Fruit fly (Drosophila melanogaster) whole organism, wandering third instar larva: Measurements from ENCODE around the gene CG17470.

ENCODE experiments used
- Abd-B ChIP-seq: fragments of >200 bp; optimal IDR thresholded peaks from 2 replicates; lab custom pipeline; 2017; ENCODE audit warnings: missing biosample characterization, missing genetic modification characterization
- CG32264 ChIP-seq: fragments of 200-800 bp; sonication (Bioruptor generic); optimal IDR thresholded peaks from 2 replicates; lab custom pipeline; 2016; ENCODE audit warnings: missing biosample characterization, missing genetic modification characterization
- CG9705 ChIP-seq: fragments of 200-800 bp; sonication (Bioruptor generic); optimal IDR thresholded peaks from 2 replicates; lab custom pipeline; 2018; ENCODE audit warnings: missing biosample characterization, mild to moderate bottlenecking, missing genetic modification characterization
- CrebA ChIP-seq: fragments of 200-800 bp; sonication (Bioruptor generic); optimal IDR thresholded peaks from 2 replicates; lab custom pipeline; 2016; ENCODE audit warnings: missing biosample characterization, mild to moderate bottlenecking, missing genetic modification characterization, borderline replicate concordance
- Dfd ChIP-seq: fragments of >200 bp; optimal IDR thresholded peaks from 2 replicates; lab custom pipeline; 2017; ENCODE audit warnings: missing biosample characterization, missing genetic modification characterization
- Dif ChIP-seq: fragments of 200-275, 200-300 bp; sonication (Bioruptor generic); optimal IDR thresholded peaks from 2 replicates; lab custom pipeline; 2018; ENCODE audit warnings: missing biosample characterization, missing genetic modification characterization; ENCODE audit not compliant: partially characterized antibody
- GATAd ChIP-seq: sonication (Bioruptor generic); optimal IDR thresholded peaks from 2 replicates; lab custom pipeline; 2016; ENCODE audit warnings: missing biosample characterization, missing genetic modification characterization
- HLH106 ChIP-seq: fragments of 200-800 bp; optimal IDR thresholded peaks from 3 replicates; lab custom pipeline; 2019; ENCODE audit warnings: missing biosample characterization, mild to moderate bottlenecking, missing genetic modification characterization, moderate library complexity
- Hnf4 ChIP-seq: fragments of 200-800 bp; sonication (Bioruptor generic); optimal IDR thresholded peaks from 2 replicates; lab custom pipeline; 2016; ENCODE audit warnings: missing biosample characterization, mild to moderate bottlenecking, missing genetic modification characterization
- Hr78 ChIP-seq: fragments of >200 bp; optimal IDR thresholded peaks from 2 replicates; lab custom pipeline; 2017; ENCODE audit warnings: missing biosample characterization, missing genetic modification characterization
- Hr83 ChIP-seq: fragments of 200-300 bp; sonication (Bioruptor generic); optimal IDR thresholded peaks from 2 replicates; lab custom pipeline; 2016; ENCODE audit warnings: missing biosample characterization, mild to moderate bottlenecking, missing genetic modification characterization, moderate library complexity; ENCODE audit not compliant: poor library complexity, severe bottlenecking
- Jra ChIP-seq: sonication (Bioruptor generic); optimal IDR thresholded peaks from 2 replicates; lab custom pipeline; 2016; ENCODE audit warnings: missing biosample characterization, missing genetic modification characterization
- Mio ChIP-seq: sonication (Bioruptor generic); optimal IDR thresholded peaks from 2 replicates; lab custom pipeline; 2016; ENCODE audit warnings: missing biosample characterization, missing genetic modification characterization
- Myc ChIP-seq: fragments of >200 bp; optimal IDR thresholded peaks from 2 replicates; lab custom pipeline; 2017
- N ChIP-seq: fragments of >200 bp; optimal IDR thresholded peaks from 2 replicates; lab custom pipeline; 2018; ENCODE audit warnings: missing biosample characterization, missing external identifiers, missing genetic modification characterization
- OdsH ChIP-seq: fragments of 200-800 bp; sonication (Bioruptor generic); optimal IDR thresholded peaks from 2 replicates; lab custom pipeline; 2016; ENCODE audit warnings: missing biosample characterization, mild to moderate bottlenecking, missing genetic modification characterization
- Rel ChIP-seq, 2 experiments: fragments of 200-800 bp; sonication (Bioruptor generic) in 1 of 2; optimal IDR thresholded peaks; 2 replicates in 1 of 2; 3 replicates in 1 of 2; lab custom pipeline; 2016 to 2019; ENCODE audit warnings: mild to moderate bottlenecking in 2 of 2, missing biosample characterization in 2 of 2, missing genetic modification characterization in 2 of 2, moderate library complexity in 1 of 2
- Sp1 ChIP-seq: fragments of 200-800 bp; sonication (Bioruptor generic); optimal IDR thresholded peaks from 3 replicates; lab custom pipeline; 2019; ENCODE audit warnings: missing biosample characterization, mild to moderate bottlenecking, missing genetic modification characterization, moderate library complexity
- Vsx2 ChIP-seq: fragments of 200-300, 225-300 bp; sonication (Bioruptor generic); optimal IDR thresholded peaks from 2 replicates; lab custom pipeline; 2018; ENCODE audit warnings: missing biosample characterization, missing genetic modification characterization; ENCODE audit not compliant: partially characterized antibody
- br ChIP-seq: fragments of 200-800 bp; sonication (Bioruptor generic); optimal IDR thresholded peaks from 2 replicates; lab custom pipeline; 2016; ENCODE audit warnings: missing biosample characterization, missing genetic modification characterization
- brk ChIP-seq: fragments of 200-800 bp; sonication (Bioruptor generic); optimal IDR thresholded peaks from 2 replicates; lab custom pipeline; 2016; ENCODE audit warnings: missing biosample characterization, mild to moderate bottlenecking, missing genetic modification characterization
- dl ChIP-seq, 2 experiments: fragments of 175-275, 200-275 bp in 1 of 2; fragments of 200-275 bp in 1 of 2; sonication (Bioruptor generic); optimal IDR thresholded peaks; lab custom pipeline; 2018; ENCODE audit warnings: mild to moderate bottlenecking in 2 of 2, missing biosample characterization in 2 of 2, missing genetic modification characterization in 2 of 2, moderate library complexity in 2 of 2; ENCODE audit not compliant: partially characterized antibody in 2 of 2, insufficient read depth in 1 of 2
- dmrt93B ChIP-seq: fragments of 200-800 bp; sonication (Bioruptor generic); optimal IDR thresholded peaks from 2 replicates; lab custom pipeline; 2018; ENCODE audit warnings: missing biosample characterization, mild to moderate bottlenecking, missing genetic modification characterization
- dsf ChIP-seq: sonication (Bioruptor generic); optimal IDR thresholded peaks from 2 replicates; lab custom pipeline; 2016; ENCODE audit warnings: missing biosample characterization, missing genetic modification characterization, borderline replicate concordance
- ey ChIP-seq: fragments of 200-800 bp; sonication (Bioruptor generic); optimal IDR thresholded peaks from 2 replicates; lab custom pipeline; 2016; ENCODE audit warnings: missing biosample characterization, missing genetic modification characterization
- foxo ChIP-seq, 2 experiments: fragments of 200-800 bp; sonication (Bioruptor generic); optimal IDR thresholded peaks; 2 replicates in 1 of 2; 3 replicates in 1 of 2; lab custom pipeline; 2016 to 2017; ENCODE audit warnings: missing biosample characterization in 2 of 2, missing genetic modification characterization in 2 of 2
- fru ChIP-seq: fragments of 200-800 bp; sonication (Bioruptor generic); optimal IDR thresholded peaks from 3 replicates; lab custom pipeline; 2016; ENCODE audit warnings: missing biosample characterization, mild to moderate bottlenecking, missing genetic modification characterization
- h ChIP-seq: fragments of 200-800 bp; sonication (Bioruptor generic); optimal IDR thresholded peaks from 3 replicates; lab custom pipeline; 2016; ENCODE audit warnings: missing biosample characterization, mild to moderate bottlenecking, missing genetic modification characterization
- jim ChIP-seq: fragments of 175-275, 200-325 bp; sonication (Bioruptor generic); optimal IDR thresholded peaks from 2 replicates; lab custom pipeline; 2016; ENCODE audit warnings: missing biosample characterization, mild to moderate bottlenecking, missing genetic modification characterization
- lola ChIP-seq: fragments of >200 bp; optimal IDR thresholded peaks from 2 replicates; lab custom pipeline; 2017; ENCODE audit warnings: missing biosample characterization, missing genetic modification characterization
- pan ChIP-seq: fragments of >200 bp; optimal IDR thresholded peaks from 2 replicates; lab custom pipeline; 2017
- psq ChIP-seq: fragments of 200-800 bp; sonication (Bioruptor generic); optimal IDR thresholded peaks from 3 replicates; lab custom pipeline; 2017; ENCODE audit warnings: missing biosample characterization, mild to moderate bottlenecking, missing genetic modification characterization, moderate library complexity
- rgr ChIP-seq: fragments of 200-800 bp; sonication (Bioruptor generic); optimal IDR thresholded peaks from 3 replicates; lab custom pipeline; 2016; ENCODE audit warnings: missing biosample characterization, mild to moderate bottlenecking, missing genetic modification characterization
- sage ChIP-seq: fragments of 200-800 bp; sonication (Bioruptor generic); optimal IDR thresholded peaks from 2 replicates; lab custom pipeline; 2016; ENCODE audit warnings: missing biosample characterization, mild to moderate bottlenecking, missing genetic modification characterization
- sv ChIP-seq: fragments of 200-800 bp; sonication (Bioruptor generic); optimal IDR thresholded peaks from 3 replicates; lab custom pipeline; 2016; ENCODE audit warnings: missing biosample characterization, missing genetic modification characterization
- tai ChIP-seq: sonication (Bioruptor generic); optimal IDR thresholded peaks from 2 replicates; lab custom pipeline; 2016; ENCODE audit warnings: missing biosample characterization, missing genetic modification characterization
- usp ChIP-seq: fragments of >200 bp; optimal IDR thresholded peaks from 2 replicates; lab custom pipeline; 2017; ENCODE audit warnings: missing biosample characterization, missing genetic modification characterization
- woc ChIP-seq: sonication (Bioruptor generic); optimal IDR thresholded peaks from 2 replicates; lab custom pipeline; 2016; ENCODE audit warnings: missing biosample characterization, mild to moderate bottlenecking, missing genetic modification characterization

Gene CG17470

DNA sequence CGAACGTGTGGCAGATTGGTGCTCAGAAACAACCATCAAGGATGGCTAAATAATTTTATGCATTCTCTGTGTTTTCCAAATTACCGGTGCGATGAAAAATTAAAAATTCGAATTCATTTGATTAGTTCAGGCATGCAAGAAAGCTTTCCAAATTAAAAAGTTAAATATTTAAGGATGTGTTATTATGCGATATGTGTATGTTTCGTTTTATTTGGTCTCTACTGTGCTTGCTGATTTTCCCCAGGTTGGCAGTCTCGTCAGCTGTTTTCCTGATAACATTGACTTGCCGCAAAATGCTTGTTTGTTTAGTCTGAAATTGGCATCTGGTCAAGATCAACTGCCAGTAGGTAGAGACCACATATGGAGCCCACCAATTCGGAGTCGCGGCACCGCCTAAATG, 6.8 kb upstream of the CG17470 start, which contains the start of gene CG2611:
Gene CG2611, plus strand, starts transcription at position 299 of the 400 bp plus-strand sequence.
- no peak for TF ChIP-seq br (GFP tag; lab: Kevin White, UChicago)
- TF ChIP-seq Hr83 (GFP tag; lab: Kevin White, UChicago), result peak; percentile 79
- TF ChIP-seq OdsH (GFP tag; lab: Kevin White, UChicago), result peak; percentile 60
- no peak for TF ChIP-seq Dif (GFP tag; lab: Kevin White, UChicago)
- no peak for TF ChIP-seq GATAd
- TF ChIP-seq Jra (GFP tag; lab: Kevin White, UChicago), result peak; percentile 15
- TF ChIP-seq CG9705 (GFP tag; lab: Kevin White, UChicago), result peak; percentile 32
- TF ChIP-seq CG32264 (GFP tag; lab: Kevin White, UChicago), result no peak
- peak in 1 of 2 experiments; percentile 60 for TF ChIP-seq foxo (GFP tag; optimal IDR thresholded peaks at IDR 0.05; lab: Kevin White, UChicago)
- TF ChIP-seq dl (GFP tag; optimal IDR thresholded peaks at IDR 0.05; lab: Kevin White, UChicago; ENCODE audit: insufficient read depth in 1 of 2, partially characterized antibody in 2 of 2), result no peak
- peak; percentile 70 for TF ChIP-seq rgr (GFP tag; lab: Kevin White, UChicago)
- TF ChIP-seq CrebA (GFP tag; lab: Kevin White, UChicago), result no peak
- no peak for TF ChIP-seq sv (GFP tag; lab: Kevin White, UChicago)
- no peak for TF ChIP-seq sage
- TF ChIP-seq brk (GFP tag; lab: Kevin White, UChicago), result no peak
- no peak for TF ChIP-seq psq
- TF ChIP-seq pan (lab: Kevin White, UChicago), result no peak
- no peak for TF ChIP-seq tai
- TF ChIP-seq Hnf4 (GFP tag; lab: Kevin White, UChicago), result no peak
- no peak for TF ChIP-seq fru (GFP tag; lab: Kevin White, UChicago)
- peak; percentile 63 for TF ChIP-seq h (GFP tag; lab: Kevin White, UChicago)
- no peak for TF ChIP-seq Vsx2 (GFP tag; lab: Kevin White, UChicago)
- no peak for TF ChIP-seq Rel (GFP tag; optimal IDR thresholded peaks at IDR 0.05; lab: Kevin White, UChicago)
- TF ChIP-seq Rel (tag; optimal IDR thresholded peaks at IDR 0.05; lab: Kevin White, UChicago), result no peak
- TF ChIP-seq dmrt93B (GFP tag; lab: Kevin White, UChicago), result no peak
- no peak for TF ChIP-seq Mio (GFP tag; lab: Kevin White, UChicago)
- peak; percentile 77 for TF ChIP-seq woc (GFP tag; lab: Kevin White, UChicago)
- no peak for TF ChIP-seq N (GFP tag; lab: Kevin White, UChicago)
- no peak for TF ChIP-seq usp
- no peak for TF ChIP-seq Abd-B (GFP tag; lab: Kevin White, UChicago)
- TF ChIP-seq Myc (lab: Kevin White, UChicago), result no peak
- peak; percentile 39 for TF ChIP-seq ey (GFP tag; lab: Kevin White, UChicago)
- no peak for TF ChIP-seq jim (GFP tag; lab: Kevin White, UChicago)
- TF ChIP-seq HLH106 (tag; lab: Kevin White, UChicago), result peak; percentile 55
- TF ChIP-seq Dfd (GFP tag; lab: Kevin White, UChicago), result no peak
- TF ChIP-seq Sp1 (GFP tag; lab: Kevin White, UChicago), result no peak
- TF ChIP-seq lola (GFP tag; lab: Kevin White, UChicago), result no peak
- no peak for TF ChIP-seq Hr78 (GFP tag; lab: Kevin White, UChicago)
- TF ChIP-seq dsf (GFP tag; lab: Kevin White, UChicago), result no peak

DNA sequence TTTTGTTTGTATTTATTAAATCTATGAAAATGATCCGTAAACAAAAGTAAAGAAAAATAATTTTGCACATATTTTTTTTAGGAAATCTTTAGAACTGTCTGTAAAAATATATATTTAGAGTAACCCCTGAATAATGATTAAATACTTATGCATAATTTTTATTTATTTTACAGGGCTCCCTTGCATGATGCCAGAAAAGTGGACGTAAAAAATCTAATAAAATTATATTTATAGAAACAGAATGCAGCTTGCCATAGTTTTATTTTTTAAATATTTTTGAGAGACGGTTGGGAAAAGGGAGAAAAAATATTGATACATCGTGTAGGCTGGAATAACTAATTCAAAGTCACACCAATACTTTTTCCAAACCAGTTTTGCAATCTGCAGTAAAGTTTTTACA, 5.6 kb upstream of the CG17470 start, which contains the start of gene CG18810:
Gene CG18810, plus strand, starts transcription at position 301 of the 400 bp plus-strand sequence.
- TF ChIP-seq Dif (GFP tag; lab: Kevin White, UChicago) (no peak), h (GFP tag; lab: Kevin White, UChicago) (no peak), woc (GFP tag; lab: Kevin White, UChicago) (no peak), Jra (GFP tag; lab: Kevin White, UChicago) (no peak), psq (no peak), Dfd (GFP tag; lab: Kevin White, UChicago) (no peak), CG9705 (GFP tag; lab: Kevin White, UChicago) (no peak), Myc (lab: Kevin White, UChicago) (no peak), Rel (GFP tag; optimal IDR thresholded peaks at IDR 0.05; lab: Kevin White, UChicago) (no peak), Rel (tag; optimal IDR thresholded peaks at IDR 0.05; lab: Kevin White, UChicago) (no peak), dl (GFP tag; optimal IDR thresholded peaks at IDR 0.05; lab: Kevin White, UChicago; ENCODE audit: insufficient read depth in 1 of 2, partially characterized antibody in 2 of 2) (no peak)
- TF ChIP-seq, all 38 proteins: peak for 0
